Fruit fly (Drosophila melanogaster) whole organism, embryonic: Measurements from ENCODE around the gene CG13314.

Experiments used
- Bgb ChIP-seq: fragments of 200-800 bp; sonication (Bioruptor generic); IDR thresholded peaks from 2 replicates; pipeline ENCODE4 v1.3.6; 2022; ENCODE audit warnings: missing biosample characterization, missing genetic modification characterization; ENCODE audit not compliant: partially characterized antibody
- CG10267 ChIP-seq: fragments of 200-800 bp; sonication (Bioruptor generic); optimal IDR thresholded peaks from 2 replicates; lab custom pipeline; 2018; ENCODE audit warnings: missing biosample characterization, mild to moderate bottlenecking, missing genetic modification characterization, moderate library complexity
- CG12155 ChIP-seq: fragments of 200-800 bp; sonication (Bioruptor generic); optimal IDR thresholded peaks from 3 replicates; lab custom pipeline; 2016; ENCODE audit warnings: missing biosample characterization, missing genetic modification characterization
- CG12659 ChIP-seq: fragments of 200-800 bp; sonication (Bioruptor generic); optimal IDR thresholded peaks from 3 replicates; lab custom pipeline; 2017; ENCODE audit warnings: mild to moderate bottlenecking, missing biosample characterization, missing genetic modification reagents, missing genetic modification characterization
- CG13287 ChIP-seq: fragments of 200-800 bp; sonication (Bioruptor generic); IDR thresholded peaks from 2 replicates; pipeline ENCODE4 v1.3.6; 2022; ENCODE audit warnings: missing biosample characterization, missing genetic modification characterization; ENCODE audit not compliant: partially characterized antibody
- CG14710 ChIP-seq: fragments of 200-800 bp; sonication (Bioruptor generic); optimal IDR thresholded peaks from 3 replicates; lab custom pipeline; 2019; ENCODE audit warnings: missing biosample characterization, mild to moderate bottlenecking, missing genetic modification characterization, moderate library complexity
- CG15514 ChIP-seq: fragments of 200-800 bp; sonication (Bioruptor generic); optimal IDR thresholded peaks from 3 replicates; lab custom pipeline; 2017; ENCODE audit warnings: missing biosample characterization, missing genetic modification characterization, mild to moderate bottlenecking, moderate library complexity, missing genetic modification reagents
- CG1603 ChIP-seq: fragments of 200-800 bp; sonication (Bioruptor generic); optimal IDR thresholded peaks from 2 replicates; lab custom pipeline; 2019; ENCODE audit warnings: missing biosample characterization, mild to moderate bottlenecking, missing genetic modification characterization, moderate library complexity
- CG16813 ChIP-seq: fragments of 200-800 bp; sonication (Bioruptor generic); IDR thresholded peaks from 3 replicates; pipeline ENCODE4 v1.3.6; 2022; ENCODE audit warnings: missing biosample characterization, missing genetic modification characterization; ENCODE audit not compliant: partially characterized antibody
- CG17328 ChIP-seq: fragments of 200-800 bp; sonication (Bioruptor generic); IDR thresholded peaks from 2 replicates; pipeline ENCODE4 v1.3.6; 2022; ENCODE audit warnings: missing biosample characterization, missing genetic modification characterization
- CG18619 ChIP-seq: fragments of 200-800 bp; sonication (Bioruptor generic); optimal IDR thresholded peaks from 3 replicates; lab custom pipeline; 2017; ENCODE audit warnings: missing biosample characterization, mild to moderate bottlenecking, missing genetic modification characterization
- CG2116 ChIP-seq: fragments of 200-800 bp; sonication (Bioruptor generic); optimal IDR thresholded peaks from 3 replicates; lab custom pipeline; 2018; ENCODE audit warnings: missing biosample characterization, mild to moderate bottlenecking, missing genetic modification characterization
- CG2120 ChIP-seq: fragments of 200-800 bp; sonication (Bioruptor generic); optimal IDR thresholded peaks from 3 replicates; lab custom pipeline; 2016; ENCODE audit warnings: missing biosample characterization, missing genetic modification characterization
- CG3995 ChIP-seq: fragments of 200-800 bp; sonication (Bioruptor generic); optimal IDR thresholded peaks from 3 replicates; lab custom pipeline; 2016; ENCODE audit warnings: missing biosample characterization, missing genetic modification characterization
- CG6854 ChIP-seq: fragments of 200-800 bp; sonication (Bioruptor generic); optimal IDR thresholded peaks from 3 replicates; lab custom pipeline; 2017; ENCODE audit warnings: missing biosample characterization, mild to moderate bottlenecking, missing genetic modification characterization
- CG7928 ChIP-seq: fragments of 200-800 bp; sonication (Bioruptor generic); optimal IDR thresholded peaks from 2 replicates; lab custom pipeline; 2017; ENCODE audit warnings: missing biosample characterization, mild to moderate bottlenecking, missing genetic modification characterization
- CG7963 ChIP-seq: fragments of 200-800 bp; sonication (Bioruptor generic); IDR thresholded peaks from 3 replicates; pipeline ENCODE4 v1.3.6; 2022; ENCODE audit warnings: missing biosample characterization, missing genetic modification characterization; ENCODE audit not compliant: partially characterized antibody
- CG8478 ChIP-seq: fragments of >200 bp; optimal IDR thresholded peaks from 2 replicates; lab custom pipeline; 2018
- CG9215 ChIP-seq: fragments of 200-800 bp; sonication (Bioruptor generic); IDR thresholded peaks from 2 replicates; pipeline ENCODE4 v1.3.6; 2022; ENCODE audit warnings: missing biosample characterization, missing genetic modification characterization
- Dbx ChIP-seq: fragments of 200-800 bp; sonication (Bioruptor generic); IDR thresholded peaks from 3 replicates; pipeline ENCODE4 v1.3.6; 2022; ENCODE audit warnings: missing biosample characterization, missing genetic modification characterization
- Dref ChIP-seq: fragments of 200-800 bp; sonication (Bioruptor generic); IDR thresholded peaks from 2 replicates; pipeline ENCODE4 v1.3.6; 2022; ENCODE audit warnings: missing biosample characterization, missing genetic modification characterization
- Drgx ChIP-seq: fragments of 200-800 bp; sonication (Bioruptor generic); IDR thresholded peaks from 2 replicates; pipeline ENCODE4 v1.3.6; 2022; ENCODE audit warnings: missing biosample characterization, missing genetic modification characterization
- E2f2 ChIP-seq: fragments of 200-800 bp; sonication (Bioruptor generic); IDR thresholded peaks from 2 replicates; pipeline ENCODE4 v1.3.6; 2022; ENCODE audit warnings: missing biosample characterization, missing genetic modification characterization
- Ets97D ChIP-seq: fragments of 200-800 bp; sonication (Bioruptor generic); optimal IDR thresholded peaks from 3 replicates; lab custom pipeline; 2016; ENCODE audit warnings: missing biosample characterization, missing genetic modification characterization
- Gsc ChIP-seq: fragments of 200-800 bp; sonication (Bioruptor generic); IDR thresholded peaks from 2 replicates; pipeline ENCODE4 v1.3.6; 2022; ENCODE audit warnings: missing biosample characterization, missing genetic modification characterization
- HLH4C ChIP-seq: fragments of 200-800 bp; sonication (Bioruptor generic); IDR thresholded peaks from 3 replicates; pipeline ENCODE4 v1.3.6; 2022; ENCODE audit warnings: missing biosample characterization, missing genetic modification characterization; ENCODE audit not compliant: partially characterized antibody
- HmgZ ChIP-seq: fragments of 200-800 bp; sonication (Bioruptor generic); optimal IDR thresholded peaks from 2 replicates; lab custom pipeline; 2018; ENCODE audit warnings: missing biosample characterization, mild to moderate bottlenecking, missing genetic modification characterization
- Lpt ChIP-seq: fragments of >200 bp; optimal IDR thresholded peaks from 2 replicates; lab custom pipeline; 2018; ENCODE audit warnings: missing biosample characterization, missing genetic modification characterization
- MESR4 ChIP-seq: fragments of 200-800 bp; sonication (Bioruptor generic); optimal IDR thresholded peaks from 2 replicates; lab custom pipeline; 2018; ENCODE audit warnings: missing biosample characterization, mild to moderate bottlenecking, missing genetic modification characterization, moderate library complexity
- Myb ChIP-seq: fragments of 200-800 bp; sonication (Bioruptor generic); optimal IDR thresholded peaks from 2 replicates; lab custom pipeline; 2016; ENCODE audit warnings: missing biosample characterization, missing genetic modification characterization
- Oli ChIP-seq: fragments of 200-800 bp; sonication (Bioruptor generic); optimal IDR thresholded peaks from 2 replicates; lab custom pipeline; 2018; ENCODE audit warnings: missing biosample characterization, mild to moderate bottlenecking, missing genetic modification characterization, moderate library complexity
- Opbp ChIP-seq: fragments of 200-800 bp; sonication (Bioruptor generic); IDR thresholded peaks from 3 replicates; pipeline ENCODE4 v1.3.6; 2022; ENCODE audit warnings: missing biosample characterization, missing genetic modification characterization; ENCODE audit not compliant: partially characterized antibody
- Pdp1 ChIP-seq, 2 experiments: fragments of 200-800 bp; sonication (Bioruptor generic); optimal IDR thresholded peaks; 3 replicates each; lab custom pipeline; 2016; ENCODE audit warnings: missing biosample characterization in 2 of 2, missing genetic modification characterization in 2 of 2, mild to moderate bottlenecking in 1 of 2, moderate library complexity in 1 of 2
- Sry-δ ChIP-seq: fragments of 200-800 bp; sonication (Bioruptor generic); optimal IDR thresholded peaks from 2 replicates; lab custom pipeline; 2016; ENCODE audit warnings: missing biosample characterization, missing genetic modification characterization
- YL-1 ChIP-seq: fragments of 200-800 bp; sonication (Bioruptor generic); optimal IDR thresholded peaks from 3 replicates; lab custom pipeline; 2017; ENCODE audit warnings: missing biosample characterization, mild to moderate bottlenecking, missing genetic modification characterization
- ap ChIP-seq: fragments of 200-800 bp; sonication (Bioruptor generic); IDR thresholded peaks from 2 replicates; pipeline ENCODE4 v1.3.6; 2022; ENCODE audit warnings: missing biosample characterization, missing genetic modification characterization
- bbx ChIP-seq: fragments of 200-800 bp; sonication (Bioruptor generic); IDR thresholded peaks from 2 replicates; pipeline ENCODE4 v1.3.6; 2022; ENCODE audit warnings: missing biosample characterization, missing genetic modification characterization; ENCODE audit not compliant: partially characterized antibody
- gsb ChIP-seq: fragments of 200-800 bp; sonication (Bioruptor generic); IDR thresholded peaks from 2 replicates; pipeline ENCODE4 v1.3.6; 2022; ENCODE audit warnings: missing biosample characterization, missing genetic modification characterization
- jigr1 ChIP-seq: fragments of 200-800 bp; sonication (Bioruptor generic); IDR thresholded peaks from 3 replicates; pipeline ENCODE4 v1.3.6; 2022; ENCODE audit warnings: missing biosample characterization, missing genetic modification characterization
- ken ChIP-seq: fragments of 200-800 bp; sonication (Bioruptor generic); IDR thresholded peaks from 3 replicates; pipeline ENCODE4 v1.3.6; 2022; ENCODE audit warnings: missing biosample characterization, missing genetic modification characterization
- mam ChIP-seq: fragments of 200-800 bp; sonication (Bioruptor generic); optimal IDR thresholded peaks from 3 replicates; lab custom pipeline; 2016; ENCODE audit warnings: missing biosample characterization, missing genetic modification characterization
- phol ChIP-seq: fragments of 200-800 bp; sonication (Bioruptor generic); optimal IDR thresholded peaks from 3 replicates; lab custom pipeline; 2018; ENCODE audit warnings: missing biosample characterization, mild to moderate bottlenecking, missing genetic modification characterization, moderate library complexity
- pzg ChIP-seq: fragments of 200-800 bp; sonication (Bioruptor generic); optimal IDR thresholded peaks from 3 replicates; lab custom pipeline; 2018; ENCODE audit warnings: missing biosample characterization, mild to moderate bottlenecking, missing genetic modification characterization, moderate library complexity
- row ChIP-seq: fragments of 200-800 bp; sonication (Bioruptor generic); IDR thresholded peaks from 3 replicates; pipeline ENCODE4 v1.3.6; 2022; ENCODE audit warnings: missing biosample characterization, missing genetic modification characterization
- sna ChIP-seq: fragments of 200-800 bp; sonication (Bioruptor generic); IDR thresholded peaks from 2 replicates; pipeline ENCODE4 v1.3.6; 2022; ENCODE audit warnings: missing biosample characterization, missing genetic modification characterization; ENCODE audit not compliant: partially characterized antibody
- stwl ChIP-seq: fragments of 200-800 bp; sonication (Bioruptor generic); optimal IDR thresholded peaks from 3 replicates; lab custom pipeline; 2018; ENCODE audit warnings: missing biosample characterization, mild to moderate bottlenecking, missing genetic modification characterization, moderate library complexity
- trem ChIP-seq: fragments of 200-800 bp; optimal IDR thresholded peaks from 3 replicates; lab custom pipeline; 2019; ENCODE audit warnings: missing biosample characterization, mild to moderate bottlenecking, missing genetic modification characterization, moderate library complexity
- wek ChIP-seq: fragments of 200-800 bp; sonication (Bioruptor generic); optimal IDR thresholded peaks from 3 replicates; lab custom pipeline; 2018; ENCODE audit warnings: missing biosample characterization, mild to moderate bottlenecking, missing genetic modification characterization, moderate library complexity
- zen2 ChIP-seq: fragments of 200-800 bp; sonication (Bioruptor generic); IDR thresholded peaks from 3 replicates; pipeline ENCODE4 v1.3.6; 2022; ENCODE audit warnings: missing biosample characterization, missing genetic modification characterization; ENCODE audit not compliant: partially characterized antibody

The CG13314 gene

dm6 chr3L:8956669-8957068, 24.9 kb upstream of the CG13314 start, which contains the start of gene mRpL12:
mRpL12 (plus strand) TSS chr3L:8956791.
- TF ChIP-seq gsb (GFP tag; lab: Robert Waterston, UW) (no peak), HmgZ (tag; lab: Kevin White, UChicago) (peak; percentile 34), mam (GFP tag; lab: Kevin White, UChicago) (no peak), CG8478 (lab: Kevin White, UChicago) (no peak), E2f2 (peak; percentile 52), Myb (peak; percentile 91), phol (tag; lab: Kevin White, UChicago) (peak; percentile 25), CG7928 (GFP tag; lab: Kevin White, UChicago) (peak; percentile 92), CG12155 (GFP tag; lab: Kevin White, UChicago) (no peak), CG1603 (tag; lab: Kevin White, UChicago) (peak; percentile 54), CG14710 (tag; lab: Kevin White, UChicago) (peak; percentile 15), Dbx (no peak), stwl (peak; percentile 80), CG2120 (GFP tag; lab: Kevin White, UChicago) (peak; percentile 23), CG18619 (GFP tag; lab: Kevin White, UChicago) (no peak), Bgb (peak; percentile 23; the same call in 1 of the 2 replicates), zen2 (GFP tag; lab: Robert Waterston, UW) (peak; percentile 55; the same call in 1 of the 3 replicates), jigr1 (GFP tag; lab: Robert Waterston, UW) (no peak), row (GFP tag; lab: Robert Waterston, UW) (peak; percentile 38; the same call in 1 of the 3 replicates), trem (tag; lab: Kevin White, UChicago) (peak; percentile 83), Lpt (GFP tag; lab: Kevin White, UChicago) (no peak), Drgx (GFP tag; lab: Robert Waterston, UW) (no peak), CG16813 (GFP tag; lab: Robert Waterston, UW) (peak; percentile 30; the same call in 1 of the 3 replicates), Oli (tag; lab: Kevin White, UChicago) (peak; percentile 24), ap (no peak), Opbp (peak; percentile 22; the same call in 1 of the 3 replicates), CG7963 (peak; percentile 35; the same call in 1 of the 3 replicates), HLH4C (GFP tag; lab: Robert Waterston, UW) (peak; percentile 50; the same call in 2 of the 3 replicates), Dref (GFP tag; lab: Robert Waterston, UW) (peak; percentile 83), CG2116 (GFP tag; lab: Kevin White, UChicago) (peak; percentile 92), CG10267 (tag; lab: Kevin White, UChicago) (peak; percentile 21), CG6854 (no peak), sna (peak; percentile 48; the same call in 1 of the 2 replicates), YL-1 (GFP tag; lab: Kevin White, UChicago) (peak; percentile 48), Gsc (no peak), CG9215 (GFP tag; lab: Robert Waterston, UW) (peak; percentile 99), CG15514 (GFP tag; lab: Kevin White, UChicago) (peak; percentile 44), CG3995 (GFP tag; lab: Kevin White, UChicago) (peak; percentile 52), CG12659 (peak; percentile 7), CG17328 (GFP tag; lab: Robert Waterston, UW) (no peak), Pdp1 (GFP tag; optimal IDR thresholded peaks at IDR 0.05; lab: Kevin White, UChicago) (peak in 1 of 2 experiments; percentile 98), MESR4 (GFP tag; lab: Kevin White, UChicago) (peak; percentile 87), ken (GFP tag; lab: Robert Waterston, UW) (no peak), Sry-δ (GFP tag; lab: Kevin White, UChicago) (peak; percentile 54), bbx (GFP tag; lab: Robert Waterston, UW) (peak; percentile 66), CG13287 (GFP tag; lab: Robert Waterston, UW) (peak; percentile 49), pzg (peak; percentile 66), wek (GFP tag; lab: Kevin White, UChicago) (no peak), Ets97D (peak; percentile 6)
